Fruit fly (Drosophila melanogaster) whole organism, prepupa: Measurements from ENCODE around the gene HtrA2.

ENCODE experiments used
- Blimp-1 ChIP-seq: fragments of 200-800 bp; sonication (Bioruptor generic); optimal IDR thresholded peaks from 3 replicates; lab custom pipeline; 2017; ENCODE audit warnings: missing biosample characterization, missing genetic modification characterization, mild to moderate bottlenecking, moderate library complexity, missing genetic modification reagents
- CG10631 ChIP-seq: fragments of 200-800 bp; sonication (Bioruptor generic); optimal IDR thresholded peaks from 2 replicates; lab custom pipeline; 2016; ENCODE audit warnings: missing biosample characterization, missing genetic modification characterization
- CG10669 ChIP-seq: fragments of 200-800 bp; sonication (Bioruptor generic); optimal IDR thresholded peaks from 3 replicates; lab custom pipeline; 2018; ENCODE audit warnings: missing biosample characterization, mild to moderate bottlenecking, missing genetic modification characterization, moderate library complexity
- CG11294 ChIP-seq: fragments of 200-800 bp; sonication (Bioruptor generic); IDR thresholded peaks from 2 replicates; pipeline ENCODE4 v1.3.6; 2022; ENCODE audit warnings: missing biosample characterization, missing genetic modification characterization
- CG11762 ChIP-seq: fragments of 200-800 bp; sonication (Bioruptor generic); optimal IDR thresholded peaks from 3 replicates; lab custom pipeline; 2016; ENCODE audit warnings: missing biosample characterization, missing genetic modification characterization; ENCODE audit not compliant: insufficient read depth
- CG11902 ChIP-seq: fragments of 200-800 bp; sonication (Bioruptor generic); optimal IDR thresholded peaks from 3 replicates; lab custom pipeline; 2016; ENCODE audit warnings: missing biosample characterization, missing genetic modification characterization
- CG15336 ChIP-seq: fragments of 200-800 bp; sonication (Bioruptor generic); IDR thresholded peaks from 2 replicates; pipeline ENCODE4 v1.3.6; 2022; ENCODE audit warnings: missing biosample characterization, missing genetic modification characterization
- CG1621 ChIP-seq: fragments of 200-800 bp; sonication (Bioruptor generic); optimal IDR thresholded peaks from 3 replicates; lab custom pipeline; 2018; ENCODE audit warnings: missing biosample characterization, mild to moderate bottlenecking, missing genetic modification characterization
- CG3032 ChIP-seq: fragments of 200-800 bp; optimal IDR thresholded peaks from 2 replicates; lab custom pipeline; 2019; ENCODE audit warnings: missing biosample characterization, mild to moderate bottlenecking, missing genetic modification characterization, moderate library complexity
- CG31627 ChIP-seq: fragments of 200-800 bp; sonication (Bioruptor generic); optimal IDR thresholded peaks from 3 replicates; lab custom pipeline; 2016; ENCODE audit warnings: missing biosample characterization, missing genetic modification characterization
- CG32006 ChIP-seq: fragments of 200-800 bp; sonication (Bioruptor generic); optimal IDR thresholded peaks from 3 replicates; lab custom pipeline; 2017; ENCODE audit warnings: missing biosample characterization, mild to moderate bottlenecking, missing genetic modification characterization
- CG34406 ChIP-seq: fragments of 200-800 bp; sonication (Bioruptor generic); optimal IDR thresholded peaks from 3 replicates; lab custom pipeline; 2016; ENCODE audit warnings: missing biosample characterization, missing genetic modification characterization
- CG4318 ChIP-seq: fragments of 200-800 bp; sonication (Bioruptor generic); optimal IDR thresholded peaks from 3 replicates; lab custom pipeline; 2017; ENCODE audit warnings: missing biosample characterization, mild to moderate bottlenecking, missing genetic modification characterization
- CG6792 ChIP-seq: fragments of 200-800 bp; sonication (Bioruptor generic); optimal IDR thresholded peaks from 3 replicates; lab custom pipeline; 2016; ENCODE audit warnings: missing biosample characterization, missing genetic modification characterization
- CG6808 ChIP-seq: fragments of 200-800 bp; sonication (Bioruptor generic); optimal IDR thresholded peaks from 3 replicates; lab custom pipeline; 2017; ENCODE audit warnings: missing biosample characterization, missing genetic modification characterization, mild to moderate bottlenecking, moderate library complexity, missing genetic modification reagents
- CG7368 ChIP-seq: fragments of 200-800 bp; sonication (Bioruptor generic); optimal IDR thresholded peaks from 3 replicates; lab custom pipeline; 2016; ENCODE audit warnings: missing biosample characterization, missing genetic modification characterization
- CG8319 ChIP-seq: fragments of 200-800 bp; sonication (Bioruptor generic); optimal IDR thresholded peaks from 3 replicates; lab custom pipeline; 2016; ENCODE audit warnings: missing biosample characterization, missing genetic modification characterization
- CG8632 ChIP-seq: fragments of 200-800 bp; sonication (Bioruptor generic); optimal IDR thresholded peaks from 3 replicates; lab custom pipeline; 2016; ENCODE audit warnings: missing biosample characterization, missing genetic modification characterization
- CG9139 ChIP-seq: fragments of 200-800 bp; sonication (Bioruptor generic); optimal IDR thresholded peaks from 3 replicates; lab custom pipeline; 2017; ENCODE audit warnings: missing biosample characterization, mild to moderate bottlenecking, missing genetic modification characterization
- Eip78C ChIP-seq: fragments of 200-800 bp; sonication (Bioruptor generic); peaks from one replicate; lab custom pipeline; 2016; ENCODE audit warnings: missing biosample characterization, missing genetic modification characterization
- Eip93F ChIP-seq: fragments of 200-800 bp; sonication (Bioruptor generic); optimal IDR thresholded peaks from 2 replicates; lab custom pipeline; 2016; ENCODE audit warnings: missing biosample characterization, mild to moderate bottlenecking, missing genetic modification characterization
- Ets21C ChIP-seq: fragments of 200-800 bp; sonication (Bioruptor generic); optimal IDR thresholded peaks from 3 replicates; lab custom pipeline; 2016; ENCODE audit warnings: missing biosample characterization, missing genetic modification characterization
- Hr38 ChIP-seq: sonication (Bioruptor generic); optimal IDR thresholded peaks from 2 replicates; lab custom pipeline; 2016; ENCODE audit warnings: missing biosample characterization, missing genetic modification characterization
- Hr39 ChIP-seq: fragments of 200-800 bp; sonication (Bioruptor generic); optimal IDR thresholded peaks from 2 replicates; lab custom pipeline; 2016; ENCODE audit warnings: missing biosample characterization, missing genetic modification characterization
- Hr4 ChIP-seq: fragments of 200-800 bp; sonication (Bioruptor generic); optimal IDR thresholded peaks from 3 replicates; lab custom pipeline; 2016; ENCODE audit warnings: missing biosample characterization, missing genetic modification characterization
- Lpt ChIP-seq: fragments of 200-800 bp; sonication (Bioruptor generic); optimal IDR thresholded peaks from 3 replicates; lab custom pipeline; 2016; ENCODE audit warnings: missing biosample characterization, missing genetic modification characterization
- Met ChIP-seq: fragments of 200-800 bp; sonication (Bioruptor generic); optimal IDR thresholded peaks from 3 replicates; lab custom pipeline; 2016; ENCODE audit warnings: missing biosample characterization, missing genetic modification characterization
- OdsH ChIP-seq: fragments of 200-800 bp; sonication (Bioruptor generic); optimal IDR thresholded peaks from 3 replicates; lab custom pipeline; 2016; ENCODE audit warnings: missing biosample characterization, missing genetic modification characterization
- Smox ChIP-seq: fragments of 200-800 bp; sonication (Bioruptor generic); optimal IDR thresholded peaks from 3 replicates; lab custom pipeline; 2016; ENCODE audit warnings: missing biosample characterization, missing genetic modification characterization
- Sox102F ChIP-seq: fragments of 200-800 bp; sonication (Bioruptor generic); optimal IDR thresholded peaks from 2 replicates; lab custom pipeline; 2016; ENCODE audit warnings: missing biosample characterization, mild to moderate bottlenecking, missing genetic modification characterization
- Sox14 ChIP-seq: fragments of 200-800 bp; sonication (Bioruptor generic); optimal IDR thresholded peaks from 3 replicates; lab custom pipeline; 2016; ENCODE audit warnings: missing biosample characterization, missing genetic modification characterization
- Sox15 ChIP-seq: fragments of 200-800 bp; sonication (Bioruptor generic); optimal IDR thresholded peaks from 3 replicates; lab custom pipeline; 2016; ENCODE audit warnings: missing biosample characterization, missing genetic modification characterization
- achi ChIP-seq: fragments of 200-800 bp; sonication (Bioruptor generic); optimal IDR thresholded peaks from 3 replicates; lab custom pipeline; 2016; ENCODE audit warnings: missing biosample characterization, missing genetic modification characterization
- acj6 ChIP-seq: fragments of 200-800 bp; sonication (Bioruptor generic); optimal IDR thresholded peaks from 3 replicates; lab custom pipeline; 2016; ENCODE audit warnings: missing biosample characterization, missing genetic modification characterization
- cyc ChIP-seq: fragments of 200-800 bp; sonication (Bioruptor generic); optimal IDR thresholded peaks from 3 replicates; lab custom pipeline; 2016; ENCODE audit warnings: missing biosample characterization, missing genetic modification characterization
- dac ChIP-seq: fragments of 200-800 bp; sonication (Bioruptor generic); optimal IDR thresholded peaks from 2 replicates; lab custom pipeline; 2017; ENCODE audit warnings: missing biosample characterization, mild to moderate bottlenecking, missing genetic modification characterization
- dsx ChIP-seq: fragments of 200-800 bp; optimal IDR thresholded peaks from 3 replicates; lab custom pipeline; 2019; ENCODE audit warnings: missing biosample characterization, mild to moderate bottlenecking, missing genetic modification characterization, moderate library complexity; ENCODE audit not compliant: poor library complexity, severe bottlenecking
- eg ChIP-seq: fragments of 200-800 bp; sonication (Bioruptor generic); IDR thresholded peaks from 3 replicates; pipeline ENCODE4 v1.3.6; 2022; ENCODE audit warnings: missing biosample characterization, missing genetic modification characterization
- esn ChIP-seq: fragments of 200-800 bp; sonication (Bioruptor generic); optimal IDR thresholded peaks from 2 replicates; lab custom pipeline; 2016; ENCODE audit warnings: missing biosample characterization, mild to moderate bottlenecking, missing genetic modification characterization, moderate library complexity
- fd59A ChIP-seq: fragments of 200-800 bp; sonication (Bioruptor generic); optimal IDR thresholded peaks from 2 replicates; lab custom pipeline; 2017; ENCODE audit warnings: missing biosample characterization, mild to moderate bottlenecking, missing genetic modification characterization, missing genetic modification reagents
- fd85E ChIP-seq: fragments of 200-800 bp; sonication (Bioruptor generic); optimal IDR thresholded peaks from 3 replicates; lab custom pipeline; 2016; ENCODE audit warnings: missing biosample characterization, missing genetic modification characterization
- fkh ChIP-seq: fragments of 200-800 bp; sonication (Bioruptor generic); optimal IDR thresholded peaks from 3 replicates; lab custom pipeline; 2017; ENCODE audit warnings: missing biosample characterization, mild to moderate bottlenecking, missing genetic modification characterization, moderate library complexity
- net ChIP-seq: fragments of 200-800 bp; sonication (Bioruptor generic); optimal IDR thresholded peaks from 3 replicates; lab custom pipeline; 2016; ENCODE audit warnings: missing biosample characterization, missing genetic modification characterization
- pdm3 ChIP-seq: fragments of 200-800 bp; sonication (Bioruptor generic); optimal IDR thresholded peaks from 3 replicates; lab custom pipeline; 2016; ENCODE audit warnings: missing biosample characterization, missing genetic modification characterization
- salr ChIP-seq, 2 experiments: fragments of 200-800 bp; sonication (Bioruptor generic); optimal IDR thresholded peaks; 3 replicates each; lab custom pipeline; 2016 to 2018; ENCODE audit warnings: missing biosample characterization in 2 of 2, missing genetic modification characterization in 2 of 2, mild to moderate bottlenecking in 1 of 2
- spab ChIP-seq: fragments of 200-800 bp; sonication (Bioruptor generic); optimal IDR thresholded peaks from 2 replicates; lab custom pipeline; 2017; ENCODE audit warnings: missing biosample characterization, mild to moderate bottlenecking, missing genetic modification characterization, missing genetic modification reagents
- ss ChIP-seq, 2 experiments: fragments of 200-800 bp; sonication (Bioruptor generic); optimal IDR thresholded peaks; 2 replicates in 1 of 2; 3 replicates in 1 of 2; lab custom pipeline; 2017 to 2018; ENCODE audit warnings: mild to moderate bottlenecking in 2 of 2, missing biosample characterization in 2 of 2, missing genetic modification characterization in 2 of 2, moderate library complexity in 1 of 2
- topi ChIP-seq: fragments of 200-800 bp; sonication (Bioruptor generic); optimal IDR thresholded peaks from 3 replicates; lab custom pipeline; 2016; ENCODE audit warnings: missing biosample characterization, missing genetic modification characterization

The HtrA2 gene

dm6 chr3R:14492287-14492889 is 19.1 kb downstream of the HtrA2 start (continued):
- no peak for TF ChIP-seq Sox102F (GFP tag; lab: Kevin White, UChicago)
- TF ChIP-seq CG7368: no peak
- no peak for TF ChIP-seq acj6 (GFP tag; lab: Kevin White, UChicago)
- no peak for TF ChIP-seq CG6808 (GFP tag; lab: Kevin White, UChicago)
- TF ChIP-seq net (GFP tag; lab: Kevin White, UChicago): peak; percentile 1
- no peak for TF ChIP-seq CG8319
- TF ChIP-seq eg (GFP tag; lab: Robert Waterston, UW): 0 out of 3 replicates have a peak, but pooled peaks have one; percentile 28
- TF ChIP-seq topi (GFP tag; lab: Kevin White, UChicago): no peak
- TF ChIP-seq, all 60 proteins: peak for 13

DNA sequence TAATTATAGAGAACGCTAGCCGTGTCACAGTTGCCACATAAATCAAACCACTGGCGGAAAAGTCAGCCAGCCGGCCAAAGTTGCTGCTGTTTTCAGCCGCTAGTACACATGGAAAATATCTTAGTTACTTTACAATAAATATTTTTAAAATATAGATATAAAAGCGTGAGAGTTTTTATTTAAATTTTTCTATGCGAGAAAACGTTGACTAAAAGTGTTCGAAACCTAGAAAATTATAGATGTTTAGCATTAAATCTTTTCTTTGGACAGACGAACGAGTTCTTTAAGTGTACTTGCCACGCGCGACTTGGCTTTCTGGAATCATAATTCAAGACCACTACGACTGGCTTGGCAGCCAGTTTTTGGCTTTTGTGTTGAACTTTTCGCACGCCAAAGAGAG is 25.0 kb downstream of the HtrA2 start:
- TF ChIP-seq CG9139 (GFP tag; lab: Kevin White, UChicago) (no peak), eg (GFP tag; lab: Robert Waterston, UW) (peak; percentile 81), CG7368 (no peak), CG10631 (GFP tag; lab: Kevin White, UChicago) (peak; percentile 23), Lpt (GFP tag; lab: Kevin White, UChicago) (no peak), CG10669 (GFP tag; lab: Kevin White, UChicago) (no peak), CG8632 (GFP tag; lab: Kevin White, UChicago) (no peak), net (GFP tag; lab: Kevin White, UChicago) (peak; percentile 46), OdsH (peak; percentile 52), CG1621 (tag; lab: Kevin White, UChicago) (no peak), Ets21C (GFP tag; lab: Kevin White, UChicago) (no peak), Met (GFP tag; lab: Kevin White, UChicago) (no peak), Sox102F (GFP tag; lab: Kevin White, UChicago) (no peak), achi (peak; percentile 45), CG11902 (no peak), dac (peak; percentile 47), Blimp-1 (GFP tag; lab: Kevin White, UChicago) (no peak), fkh (GFP tag; lab: Kevin White, UChicago) (no peak), Hr39 (GFP tag; lab: Kevin White, UChicago) (no peak), esn (GFP tag; lab: Kevin White, UChicago) (no peak), fd85E (GFP tag; lab: Kevin White, UChicago) (no peak), cyc (GFP tag; lab: Kevin White, UChicago) (no peak), CG3032 (no peak), Eip78C (GFP tag; lab: Kevin White, UChicago) (peak; percentile 77), dsx (GFP tag; lab: Kevin White, UChicago) (no peak), acj6 (GFP tag; lab: Kevin White, UChicago) (peak; percentile 18), spab (no peak), CG34406 (no peak), salr (GFP tag; optimal IDR thresholded peaks at IDR 0.05; lab: Kevin White, UChicago) (peak in 1 of 2 experiments; percentile 32), Hr38 (GFP tag; lab: Kevin White, UChicago) (no peak), CG6792 (GFP tag; lab: Kevin White, UChicago) (no peak), pdm3 (GFP tag; lab: Kevin White, UChicago) (peak; percentile 40), CG11762 (no peak), CG32006 (GFP tag; lab: Kevin White, UChicago) (peak; percentile 83), Sox15 (GFP tag; lab: Kevin White, UChicago) (no peak), CG15336 (GFP tag; lab: Robert Waterston, UW) (peak; percentile 85), fd59A (GFP tag; lab: Kevin White, UChicago) (no peak), ss (GFP tag; optimal IDR thresholded peaks at IDR 0.05; lab: Kevin White, UChicago) (no peak), CG6808 (GFP tag; lab: Kevin White, UChicago) (no peak), Smox (no peak), Sox14 (peak; percentile 4), CG4318 (GFP tag; lab: Kevin White, UChicago) (peak; percentile 53), CG31627 (GFP tag; lab: Kevin White, UChicago) (no peak), CG11294 (GFP tag; lab: Robert Waterston, UW) (no peak), Eip93F (GFP tag; lab: Kevin White, UChicago) (no peak), Hr4 (peak; percentile 58)
